Fruit fly (Drosophila melanogaster): ENCODE data around the gene jvl.

The jvl gene

DNA sequence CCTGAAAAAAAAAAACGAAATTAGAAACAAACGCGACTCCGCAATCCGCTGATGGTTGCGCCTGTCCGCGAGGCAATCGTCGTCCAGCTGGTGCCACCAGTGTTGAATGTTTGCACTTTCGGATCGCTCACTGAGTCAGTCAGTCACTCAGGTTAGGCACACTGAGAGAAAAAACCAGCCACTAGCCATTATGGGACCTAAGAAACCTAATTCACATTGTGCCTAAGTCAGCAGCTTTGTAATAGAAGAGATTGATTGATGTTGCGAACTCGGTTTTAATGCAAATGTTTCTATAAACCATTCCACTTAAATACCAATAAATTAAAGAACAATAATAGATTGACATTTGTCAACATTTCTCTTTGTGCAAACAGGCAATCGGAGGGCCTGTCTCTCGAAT, 19.7 kb downstream of the jvl start:
- TF ChIP-seq CG11294 (GFP tag; IDR thresholded peaks at IDR 0.05) = no peak
- TF ChIP-seq esn (GFP tag; optimal IDR thresholded peaks at IDR 0.05) = no peak
- TF ChIP-seq salr (GFP tag; optimal IDR thresholded peaks at IDR 0.05) = no peak
- peak; percentile 68 for TF ChIP-seq Hr4 (GFP tag; optimal IDR thresholded peaks at IDR 0.05)
- no peak for TF ChIP-seq dsx (GFP tag; optimal IDR thresholded peaks at IDR 0.05; ENCODE audit: poor library complexity, severe bottlenecking)
- no peak for TF ChIP-seq Eip93F (GFP tag; optimal IDR thresholded peaks at IDR 0.05)
- no peak for TF ChIP-seq Eip78C (GFP tag)
- TF ChIP-seq CG11762 (GFP tag; optimal IDR thresholded peaks at IDR 0.05; ENCODE audit: insufficient read depth) = no peak
- TF ChIP-seq CG15336 (GFP tag; IDR thresholded peaks at IDR 0.05) = peak; percentile 77
- TF ChIP-seq svp (GFP tag) = no peak
- peak; percentile 47 for TF ChIP-seq OdsH (GFP tag; optimal IDR thresholded peaks at IDR 0.05)
- TF ChIP-seq CG6276 (GFP tag; optimal IDR thresholded peaks at IDR 0.05) = no peak
- peak; percentile 75 for TF ChIP-seq CG32006 (GFP tag; optimal IDR thresholded peaks at IDR 0.05)
- TF ChIP-seq fkh (GFP tag; optimal IDR thresholded peaks at IDR 0.05) = no peak
- TF ChIP-seq CG3032 (tag; optimal IDR thresholded peaks at IDR 0.05) = no peak
- TF ChIP-seq Sox102F (GFP tag; optimal IDR thresholded peaks at IDR 0.05) = no peak
- no peak for TF ChIP-seq vri (GFP tag; optimal IDR thresholded peaks at IDR 0.05)
- no peak for TF ChIP-seq lz (GFP tag; optimal IDR thresholded peaks at IDR 0.05)
- TF ChIP-seq Smox (GFP tag; optimal IDR thresholded peaks at IDR 0.05) = no peak
- no peak for TF ChIP-seq CG6808 (GFP tag; optimal IDR thresholded peaks at IDR 0.05)
- peak; percentile 37 for TF ChIP-seq CG4318 (GFP tag; optimal IDR thresholded peaks at IDR 0.05)
- TF ChIP-seq CG10631 (GFP tag; optimal IDR thresholded peaks at IDR 0.05) = no peak
- no peak for TF ChIP-seq Hr38 (GFP tag; optimal IDR thresholded peaks at IDR 0.05)
- no peak for TF ChIP-seq Ets96B (tag; optimal IDR thresholded peaks at IDR 0.05)
- no peak for TF ChIP-seq CG16779 (tag; optimal IDR thresholded peaks at IDR 0.05)
- no peak for TF ChIP-seq dac (GFP tag; optimal IDR thresholded peaks at IDR 0.05)
- no peak for TF ChIP-seq CG8319 (GFP tag; optimal IDR thresholded peaks at IDR 0.05)
- TF ChIP-seq CG9139 (GFP tag; optimal IDR thresholded peaks at IDR 0.05) = no peak
- TF ChIP-seq CG3919 (GFP tag; optimal IDR thresholded peaks at IDR 0.05) = no peak
- TF ChIP-seq Eip75B (GFP tag; optimal IDR thresholded peaks at IDR 0.05) = no peak
- TF ChIP-seq Sox15 (GFP tag; optimal IDR thresholded peaks at IDR 0.05) = no peak
- TF ChIP-seq CG10669 (GFP tag; optimal IDR thresholded peaks at IDR 0.05) = no peak
- TF ChIP-seq ss (GFP tag; optimal IDR thresholded peaks at IDR 0.05) = no peak
- no peak for TF ChIP-seq acj6 (GFP tag; optimal IDR thresholded peaks at IDR 0.05)
- TF ChIP-seq fd59A (GFP tag; optimal IDR thresholded peaks at IDR 0.05) = no peak
- no peak for TF ChIP-seq CG34406 (GFP tag; optimal IDR thresholded peaks at IDR 0.05)
- no peak for TF ChIP-seq Met (GFP tag; optimal IDR thresholded peaks at IDR 0.05)
- TF ChIP-seq CG11902 (GFP tag; optimal IDR thresholded peaks at IDR 0.05) = no peak
- TF ChIP-seq Ets21C (GFP tag; optimal IDR thresholded peaks at IDR 0.05) = no peak
- TF ChIP-seq spab (GFP tag; optimal IDR thresholded peaks at IDR 0.05) = no peak
- peak; percentile 12 for TF ChIP-seq pdm3 (GFP tag; optimal IDR thresholded peaks at IDR 0.05)
- TF ChIP-seq CG8119 (GFP tag; IDR thresholded peaks at IDR 0.05) = peak; percentile 65
- TF ChIP-seq CG7368 (GFP tag; optimal IDR thresholded peaks at IDR 0.05) = no peak
- no peak for TF ChIP-seq Hr39 (GFP tag; optimal IDR thresholded peaks at IDR 0.05)
- no peak for TF ChIP-seq topi (GFP tag; optimal IDR thresholded peaks at IDR 0.05)
- no peak for TF ChIP-seq net (GFP tag; optimal IDR thresholded peaks at IDR 0.05)
- no peak for TF ChIP-seq CG8632 (GFP tag; optimal IDR thresholded peaks at IDR 0.05)
- no peak for TF ChIP-seq CG6854 (GFP tag; optimal IDR thresholded peaks at IDR 0.05)
- peak; percentile 5; the same call in 1 of the 3 replicates for TF ChIP-seq eg (GFP tag; IDR thresholded peaks at IDR 0.05)
- TF ChIP-seq Blimp-1 (GFP tag; optimal IDR thresholded peaks at IDR 0.05) = no peak
- TF ChIP-seq CG1621 (tag; optimal IDR thresholded peaks at IDR 0.05) = no peak
- no peak for TF ChIP-seq CG31627 (GFP tag; optimal IDR thresholded peaks at IDR 0.05)
- 0 out of 3 replicates have a peak, but pooled peaks have one; percentile 27 for TF ChIP-seq CG6163 (GFP tag; IDR thresholded peaks at IDR 0.05)

All from whole organism, prepupa.